Worm (Caenorhabditis elegans) whole organism, L4 larva: ENCODE results near the gene K12D12.4.

Source experiments
- F10B5.3 ChIP-seq: sonication (generic microtip); optimal IDR thresholded peaks from 2 replicates; lab custom pipeline; 2016; ENCODE audit warnings: mild to moderate bottlenecking, missing genetic modification characterization, missing compliant biosample characterization
- F44E2.7 ChIP-seq: fragments of 200-800 bp; sonication (Bioruptor generic); IDR thresholded peaks from 2 replicates; pipeline ENCODE4 v2.1.2; 2022; ENCODE audit warnings: missing genetic modification characterization, missing compliant biosample characterization
- R02D3.7 ChIP-seq: fragments of 150-350 bp; sonication (generic microtip); optimal IDR thresholded peaks from 3 replicates; lab custom pipeline; 2014; ENCODE audit warnings: missing biosample characterization, missing genetic modification characterization
- T20F7.1 ChIP-seq: fragments of 200-800 bp; sonication (Bioruptor generic); optimal IDR thresholded peaks from 2 replicates; lab custom pipeline; 2018; ENCODE audit warnings: mild to moderate bottlenecking, missing genetic modification characterization, missing compliant biosample characterization
- Y5F2A.4 ChIP-seq: fragments of 200-800 bp; sonication (Bioruptor generic); optimal IDR thresholded peaks from 2 replicates; lab custom pipeline; 2018; ENCODE audit warnings: mild to moderate bottlenecking, missing genetic modification characterization, missing compliant biosample characterization
- ZK546.5 ChIP-seq, 2 experiments: sonication (generic microtip); optimal IDR thresholded peaks; 2 replicates each; lab custom pipeline; 2017; ENCODE audit warnings: missing biosample characterization in 2 of 2, missing genetic modification characterization in 2 of 2
- ama-1 ChIP-seq: fragments of 150-350 bp; optimal IDR thresholded peaks from 2 replicates; lab custom pipeline; 2014; ENCODE audit warnings: inconsistent platforms, mixed read lengths
- ceh-20 ChIP-seq: fragments of 200-800 bp; sonication (Bioruptor generic); IDR thresholded peaks from 2 replicates; pipeline ENCODE4 v1.3.6; 2022; ENCODE audit warnings: missing genetic modification reagents, missing genetic modification characterization, missing compliant biosample characterization
- cey-2 ChIP-seq: sonication (generic microtip); optimal IDR thresholded peaks from 3 replicates; lab custom pipeline; 2017; ENCODE audit warnings: missing genetic modification characterization, mild to moderate bottlenecking, missing compliant biosample characterization, antibody characterized with exemption, borderline replicate concordance; ENCODE audit not compliant: insufficient read depth
- daf-16 ChIP-seq, 3 experiments: sonication (generic microtip); optimal IDR thresholded peaks; 2 replicates each; lab custom pipeline; 2016 to 2017; ENCODE audit warnings: missing genetic modification characterization in 3 of 3, missing genetic modification reagents in 3 of 3, mild to moderate bottlenecking in 2 of 3, missing compliant biosample characterization in 2 of 3, missing biosample characterization in 1 of 3, moderate library complexity in 1 of 3
- daf-8 ChIP-seq: fragments of 200-800 bp; sonication (Bioruptor generic); IDR thresholded peaks from 2 replicates; pipeline ENCODE4 v1.3.6; 2022; ENCODE audit warnings: missing genetic modification characterization, missing compliant biosample characterization
- dmd-6 ChIP-seq: fragments of 200-800 bp; sonication (Bioruptor generic); IDR thresholded peaks from 2 replicates; pipeline ENCODE4 v1.3.6; 2022; ENCODE audit warnings: missing genetic modification reagents, missing genetic modification characterization, missing compliant biosample characterization
- dve-1 ChIP-seq: sonication (generic microtip); optimal IDR thresholded peaks from 2 replicates; lab custom pipeline; 2017; ENCODE audit warnings: antibody characterized with exemption, mild to moderate bottlenecking, missing genetic modification characterization, missing compliant biosample characterization; ENCODE audit not compliant: insufficient read depth
- fos-1 ChIP-seq: fragments of 150-350 bp; optimal IDR thresholded peaks from 2 replicates; lab custom pipeline; 2014; ENCODE audit warnings: missing biosample characterization, missing genetic modification characterization
- gei-8 ChIP-seq: fragments of 200-800 bp; sonication (Bioruptor generic); optimal IDR thresholded peaks from 2 replicates; lab custom pipeline; 2018; ENCODE audit warnings: mild to moderate bottlenecking, missing genetic modification characterization, missing compliant biosample characterization
- hlh-11 ChIP-seq: fragments of 200-800 bp; sonication (Bioruptor generic); optimal IDR thresholded peaks from 2 replicates; lab custom pipeline; 2018; ENCODE audit warnings: mild to moderate bottlenecking, missing genetic modification characterization, missing compliant biosample characterization
- hlh-30 ChIP-seq: sonication (generic microtip); optimal IDR thresholded peaks from 2 replicates; lab custom pipeline; 2017; ENCODE audit warnings: antibody characterized with exemption, mild to moderate bottlenecking, missing genetic modification characterization, missing compliant biosample characterization; ENCODE audit not compliant: insufficient read depth
- lim-7 ChIP-seq: fragments of 200-800 bp; sonication (Bioruptor generic); IDR thresholded peaks from 2 replicates; pipeline ENCODE4 v1.3.6; 2022; ENCODE audit warnings: missing genetic modification characterization, missing compliant biosample characterization
- lsy-2 ChIP-seq, 2 experiments: fragments of 150-350 bp in 1 of 2; sonication (generic microtip) in 1 of 2; optimal IDR thresholded peaks; 2 replicates each; lab custom pipeline; 2014 to 2017; ENCODE audit warnings: missing biosample characterization in 2 of 2, missing genetic modification characterization in 2 of 2
- madf-9 ChIP-seq: fragments of 200-800 bp; sonication (Bioruptor generic); conservative IDR thresholded peaks from 2 replicates; pipeline ENCODE4 v1.3.6; 2022; ENCODE audit warnings: missing genetic modification reagents, missing genetic modification characterization, missing compliant biosample characterization
- mdl-1 ChIP-seq, 2 experiments: fragments of 150-350 bp in 1 of 2; sonication (generic microtip) in 1 of 2; optimal IDR thresholded peaks; 2 replicates each; lab custom pipeline; 2014 to 2017; ENCODE audit warnings: missing biosample characterization in 2 of 2, missing genetic modification characterization in 2 of 2
- mdt-29 ChIP-seq: fragments of 200-800 bp; sonication (Bioruptor generic); IDR thresholded peaks from 2 replicates; pipeline ENCODE4 v1.3.6; 2022; ENCODE audit warnings: missing genetic modification reagents, missing genetic modification characterization, missing compliant biosample characterization
- mep-1 ChIP-seq: fragments of 150-350 bp; sonication (generic microtip); optimal IDR thresholded peaks from 3 replicates; lab custom pipeline; 2014; ENCODE audit warnings: missing biosample characterization, missing genetic modification characterization
- mxl-3 ChIP-seq: fragments of 200-800 bp; sonication (Bioruptor generic); optimal IDR thresholded peaks from 2 replicates; lab custom pipeline; 2018; ENCODE audit warnings: mild to moderate bottlenecking, missing genetic modification characterization, missing compliant biosample characterization
- nhr-10 ChIP-seq: fragments of 150-350 bp; optimal IDR thresholded peaks from 2 replicates; lab custom pipeline; 2014; ENCODE audit warnings: missing biosample characterization, missing genetic modification characterization
- nhr-102 ChIP-seq: sonication (generic microtip); optimal IDR thresholded peaks from 2 replicates; lab custom pipeline; 2016; ENCODE audit warnings: mild to moderate bottlenecking, missing genetic modification characterization, moderate library complexity, missing compliant biosample characterization
- nhr-11 ChIP-seq: fragments of 150-350 bp; optimal IDR thresholded peaks from 2 replicates; lab custom pipeline; 2014; ENCODE audit warnings: missing biosample characterization, missing genetic modification characterization
- nhr-237 ChIP-seq: sonication (generic microtip); optimal IDR thresholded peaks from 2 replicates; lab custom pipeline; 2017; ENCODE audit warnings: missing biosample characterization, missing genetic modification characterization
- nhr-25 ChIP-seq: sonication (generic microtip); optimal IDR thresholded peaks from 2 replicates; lab custom pipeline; 2017; ENCODE audit warnings: missing genetic modification characterization, mild to moderate bottlenecking, missing compliant biosample characterization, antibody characterized with exemption, moderate library complexity, borderline replicate concordance; ENCODE audit not compliant: insufficient read depth
- nhr-28 ChIP-seq: fragments of 150-350 bp; optimal IDR thresholded peaks from 2 replicates; lab custom pipeline; 2014; ENCODE audit warnings: missing biosample characterization, missing genetic modification characterization
- nhr-48 ChIP-seq: sonication (generic microtip); optimal IDR thresholded peaks from 2 replicates; lab custom pipeline; 2016; ENCODE audit warnings: mild to moderate bottlenecking, missing genetic modification characterization, missing compliant biosample characterization
- nhr-6 ChIP-seq: fragments of 150-350 bp; optimal IDR thresholded peaks from 2 replicates; lab custom pipeline; 2014; ENCODE audit warnings: missing biosample characterization, missing genetic modification characterization
- nhr-76 ChIP-seq: fragments of 150-350 bp; optimal IDR thresholded peaks from 2 replicates; lab custom pipeline; 2014; ENCODE audit warnings: missing biosample characterization, missing genetic modification characterization
- pha-4 ChIP-seq, 2 experiments: fragments of 150-350 bp in 1 of 2; fragments of 200-800 bp in 1 of 2; sonication (Bioruptor generic) in 1 of 2; IDR thresholded peaks in 1 of 2; optimal IDR thresholded peaks in 1 of 2; 2 replicates each; pipeline versions ENCODE4 v1.3.6 to Lab custom; 2014 to 2022; ENCODE audit warnings: missing genetic modification characterization in 2 of 2, missing genetic modification reagents in 2 of 2, missing biosample characterization in 1 of 2, missing compliant biosample characterization in 1 of 2
- php-3 ChIP-seq: fragments of 200-800 bp; sonication (Bioruptor generic); IDR thresholded peaks from 2 replicates; pipeline ENCODE4 v1.3.6; 2022; ENCODE audit warnings: missing genetic modification reagents, missing genetic modification characterization, missing compliant biosample characterization
- pqm-1 ChIP-seq: sonication (generic microtip); optimal IDR thresholded peaks from 2 replicates; lab custom pipeline; 2017; ENCODE audit warnings: missing biosample characterization, missing genetic modification characterization
- sdz-12 ChIP-seq: fragments of 200-800 bp; sonication (Bioruptor generic); optimal IDR thresholded peaks from 2 replicates; lab custom pipeline; 2018; ENCODE audit warnings: mild to moderate bottlenecking, missing genetic modification characterization, missing compliant biosample characterization
- snpc-1.2 ChIP-seq: fragments of 200-800 bp; sonication (Bioruptor generic); IDR thresholded peaks from 2 replicates; pipeline ENCODE4 v1.3.6; 2022; ENCODE audit warnings: missing genetic modification reagents, missing genetic modification characterization, missing compliant biosample characterization
- snpc-4 ChIP-seq: fragments of 150-350 bp; optimal IDR thresholded peaks from 2 replicates; lab custom pipeline; 2014; ENCODE audit warnings: missing biosample characterization, missing genetic modification characterization
- tra-1 ChIP-seq: fragments of 200-800 bp; sonication (Bioruptor generic); IDR thresholded peaks from 2 replicates; pipeline ENCODE4 v1.3.6; 2022; ENCODE audit warnings: missing genetic modification reagents, missing genetic modification characterization, missing compliant biosample characterization
- unc-62 ChIP-seq, 3 experiments: fragments of 150-350 bp in 1 of 3; sonication (generic microtip); optimal IDR thresholded peaks in 2 of 3; peaks in 1 of 3; 1 replicate in 1 of 3; 2 replicates in 2 of 3; lab custom pipeline; 2014 to 2017; ENCODE audit warnings: missing biosample characterization in 3 of 3, missing genetic modification characterization in 3 of 3, missing genetic modification reagents in 3 of 3, missing genotype in 1 of 3
- zip-11 ChIP-seq: fragments of 200-800 bp; sonication (Bioruptor generic); IDR thresholded peaks from 2 replicates; pipeline ENCODE4 v1.3.6; 2022; ENCODE audit warnings: missing genetic modification characterization, missing compliant biosample characterization

The K12D12.4 gene

ce11 chrII:11836554-11837218, 28.9 kb downstream of the K12D12.4 start:
- TF ChIP-seq F10B5.3 (tag; lab: Kevin White, UChicago) (no peak), gei-8 (GFP tag; lab: Kevin White, UChicago) (peak; percentile 51), F44E2.7 (no peak), snpc-1.2 (GFP tag; lab: Robert Waterston, UW) (no peak), mep-1 (peak; percentile 23), tra-1 (GFP tag; lab: Robert Waterston, UW) (peak; percentile 54; the same call in 1 of the 2 replicates), nhr-102 (tag; lab: Kevin White, UChicago) (no peak), nhr-28 (tag; lab: Kevin White, UChicago) (peak; percentile 85), daf-16 (GFP tag; optimal IDR thresholded peaks at IDR 0.05; lab: Kevin White, UChicago) (no peak), daf-16 (tag; optimal IDR thresholded peaks at IDR 0.05; lab: Kevin White, UChicago) (peak; percentile 3), php-3 (GFP tag; lab: Robert Waterston, UW) (0 out of 2 replicates have a peak, but pooled peaks have one; percentile 35), dmd-6 (GFP tag; lab: Robert Waterston, UW) (peak; percentile 55), mdl-1 (tag; optimal IDR thresholded peaks at IDR 0.05; lab: Kevin White, UChicago) (peak; percentile 49 to 71), nhr-10 (no peak), dve-1 (tag; lab: Kevin White, UChicago) (peak; percentile 37), zip-11 (GFP tag; lab: Robert Waterston, UW) (no peak), mxl-3 (GFP tag; lab: Kevin White, UChicago) (peak; percentile 12), nhr-48 (tag; lab: Kevin White, UChicago) (peak; percentile 76), hlh-30 (peak; percentile 29), lsy-2 (tag; optimal IDR thresholded peaks at IDR 0.05; lab: Kevin White, UChicago) (peak in 1 of 2 experiments; percentile 20), nhr-25 (tag; lab: Kevin White, UChicago) (peak; percentile 21), hlh-11 (peak; percentile 83), nhr-76 (tag; lab: Kevin White, UChicago) (peak; percentile 67)

ce11 chrII:11835208-11835607, 30.3 kb downstream of the K12D12.4 start, which contains the start of gene T27D12.6:
T27D12.6 (plus strand) TSS chrII:11835508.
- TF ChIP-seq R02D3.7 (no peak), ZK546.5 (tag; optimal IDR thresholded peaks at IDR 0.05; lab: Kevin White, UChicago) (no peak), fos-1 (tag; lab: Kevin White, UChicago) (no peak), pha-4 (GFP tag; IDR thresholded peaks at IDR 0.05; lab: Robert Waterston, UW) (no peak), pha-4 (tag; optimal IDR thresholded peaks at IDR 0.05; lab: Kevin White, UChicago) (no peak), daf-8 (GFP tag; lab: Robert Waterston, UW) (no peak), nhr-6 (tag; lab: Kevin White, UChicago) (no peak), lsy-2 (tag; optimal IDR thresholded peaks at IDR 0.05; lab: Kevin White, UChicago) (no peak)

ce11 chrII:11832475-11832874, 33.1 kb downstream of the K12D12.4 start, which contains the start of gene clec-144:
clec-144 (minus strand) TSS chrII:11832575.
- TF ChIP-seq snpc-4 (no peak), ceh-20 (GFP tag; lab: Robert Waterston, UW) (no peak), nhr-76 (tag; lab: Kevin White, UChicago) (no peak), pqm-1 (tag; lab: Kevin White, UChicago) (no peak), unc-62 (GFP tag; optimal IDR thresholded peaks at IDR 0.05 in 1 of 2; lab: Kevin White, UChicago) (peak in 1 of 2 experiments; percentile 37), unc-62 (tag; optimal IDR thresholded peaks at IDR 0.05; lab: Kevin White, UChicago) (no peak)

ce11 chrII:11830601-11831000, 34.9 kb downstream of the K12D12.4 start:
- TF ChIP-seq lim-7 (GFP tag; lab: Robert Waterston, UW), result no peak
- TF ChIP-seq mdl-1 (tag; optimal IDR thresholded peaks at IDR 0.05; lab: Kevin White, UChicago), result peak in 1 of 2 experiments; percentile 60
- peak; percentile 32 for TF ChIP-seq pqm-1 (tag; lab: Kevin White, UChicago)
- TF ChIP-seq mdt-29 (GFP tag; lab: Robert Waterston, UW), result no peak
- TF ChIP-seq mxl-3 (GFP tag; lab: Kevin White, UChicago), result peak; percentile 82
- TF ChIP-seq ceh-20 (GFP tag; lab: Robert Waterston, UW), result no peak
- no peak for TF ChIP-seq sdz-12 (GFP tag; lab: Kevin White, UChicago)
- no peak for TF ChIP-seq F10B5.3 (tag; lab: Kevin White, UChicago)
- no peak for TF ChIP-seq Y5F2A.4
- TF ChIP-seq nhr-11 (tag; lab: Kevin White, UChicago), result no peak
- peak; percentile 18 for TF ChIP-seq hlh-11
- TF ChIP-seq ZK546.5 (tag; optimal IDR thresholded peaks at IDR 0.05; lab: Kevin White, UChicago), result no peak
- no peak for TF ChIP-seq nhr-237 (tag; lab: Kevin White, UChicago)
- no peak for TF ChIP-seq madf-9
- no peak for TF ChIP-seq cey-2
- TF ChIP-seq dmd-6 (GFP tag; lab: Robert Waterston, UW), result no peak
- TF ChIP-seq ama-1 (lab: Kevin White, UChicago), result no peak
- TF ChIP-seq T20F7.1 (GFP tag; lab: Kevin White, UChicago), result no peak
